Worm (Caenorhabditis elegans) whole organism, early embryonic: ENCODE measurements around the gene F20B6.4.

Experiments
- ama-1 ChIP-seq: fragments of 150-350 bp; optimal IDR thresholded peaks from 2 replicates; lab custom pipeline; 2014
- ceh-13 ChIP-seq: fragments of 200-800 bp; sonication (Bioruptor generic); optimal IDR thresholded peaks from 2 replicates; lab custom pipeline; 2018; ENCODE audit warnings: mild to moderate bottlenecking, missing genetic modification characterization, missing compliant biosample characterization
- ceh-36 ChIP-seq: sonication (generic microtip); optimal IDR thresholded peaks from 2 replicates; lab custom pipeline; 2016; ENCODE audit warnings: missing genetic modification characterization, inconsistent platforms, missing compliant biosample characterization
- hmbx-1 ChIP-seq: sonication (generic microtip); optimal IDR thresholded peaks from 2 replicates; lab custom pipeline; 2016; ENCODE audit warnings: mild to moderate bottlenecking, missing genetic modification characterization, missing compliant biosample characterization
- scrt-1 ChIP-seq: fragments of 200-800 bp; sonication (Bioruptor generic); IDR thresholded peaks from 2 replicates; pipeline ENCODE4 v1.3.6; 2022; ENCODE audit warnings: missing genetic modification characterization, missing compliant biosample characterization
- sea-1 ChIP-seq: fragments of 200-800 bp; sonication (Bioruptor generic); conservative IDR thresholded peaks from 2 replicates; pipeline ENCODE4 v1.3.6; 2022; ENCODE audit warnings: missing genetic modification characterization, missing compliant biosample characterization

DNA sequence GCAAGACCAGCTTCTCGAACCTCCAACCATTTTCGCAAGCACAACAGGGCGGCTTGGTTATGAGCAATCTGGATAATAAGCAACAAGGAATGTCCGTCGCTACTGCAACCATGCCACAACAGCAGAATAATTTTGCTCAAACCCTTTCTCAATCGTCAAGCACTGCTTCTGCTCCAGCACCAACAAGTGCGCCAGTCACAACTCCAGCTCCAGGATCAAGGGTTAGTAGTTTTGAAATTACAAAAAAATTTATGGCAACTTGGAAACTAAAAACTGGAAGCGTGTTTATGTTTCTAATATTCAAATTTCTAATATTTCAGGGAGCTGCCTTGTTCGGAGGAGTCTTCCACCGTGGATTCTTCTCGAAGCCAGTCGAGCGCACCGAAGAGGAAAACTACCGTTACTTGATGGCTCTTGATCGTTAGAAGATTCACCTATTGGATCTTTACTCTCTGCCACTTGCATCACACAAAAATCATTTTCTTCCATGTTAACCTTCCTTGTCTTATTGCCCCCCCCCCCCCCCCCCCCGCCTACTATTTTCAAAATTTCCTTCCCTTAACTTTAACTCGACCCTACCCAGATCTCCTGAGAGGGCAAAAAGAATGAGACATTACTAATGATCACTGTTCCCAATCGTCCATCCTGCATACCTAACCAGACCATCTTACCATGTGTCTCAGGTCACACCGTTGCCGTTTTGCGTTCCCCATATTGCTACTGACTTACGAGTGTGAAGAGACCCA lies 49.4 kb downstream of the F20B6.4 start:
- TF ChIP-seq ama-1 (lab: Kevin White, UChicago), result no peak
- no peak for TF ChIP-seq hmbx-1 (tag; lab: Kevin White, UChicago)
- no peak for TF ChIP-seq sea-1 (GFP tag; lab: Robert Waterston, UW)
- TF ChIP-seq scrt-1 (GFP tag; lab: Robert Waterston, UW), result no peak
- TF ChIP-seq ceh-36, result no peak
- TF ChIP-seq ceh-13 (GFP tag; lab: Kevin White, UChicago), result no peak
